Fruit fly (Drosophila melanogaster) whole organism, embryonic: ENCODE measurements around the gene CG34135.

Source experiments
- Asciz ChIP-seq: fragments of 200-800 bp; sonication (Bioruptor generic); optimal IDR thresholded peaks from 2 replicates; lab custom pipeline; 2017; ENCODE audit warnings: missing biosample characterization, mild to moderate bottlenecking, missing genetic modification characterization, missing genetic modification reagents
- Awh ChIP-seq: fragments of 200-800 bp; sonication (Bioruptor generic); IDR thresholded peaks from 2 replicates; pipeline ENCODE4, ENCODE4 v1.3.6; 2022; ENCODE audit warnings: missing biosample characterization, missing genetic modification characterization
- Blimp-1 ChIP-seq: fragments of 200-800 bp; sonication (Bioruptor generic); optimal IDR thresholded peaks from 3 replicates; lab custom pipeline; 2018; ENCODE audit warnings: missing biosample characterization, missing genetic modification characterization, mild to moderate bottlenecking, moderate library complexity, missing genetic modification reagents
- Bteb2 ChIP-seq: fragments of 200-800 bp; sonication (Bioruptor generic); optimal IDR thresholded peaks from 2 replicates; lab custom pipeline; 2016; ENCODE audit warnings: missing biosample characterization, missing genetic modification characterization
- CG10979 ChIP-seq: fragments of 200-800 bp; sonication (Bioruptor generic); optimal IDR thresholded peaks from 2 replicates; lab custom pipeline; 2018; ENCODE audit warnings: missing biosample characterization, mild to moderate bottlenecking, missing genetic modification characterization, moderate library complexity
- CG11398 ChIP-seq: fragments of 200-800 bp; sonication (Bioruptor generic); optimal IDR thresholded peaks from 2 replicates; lab custom pipeline; 2016; ENCODE audit warnings: missing biosample characterization, missing genetic modification characterization
- CG11504 ChIP-seq: fragments of 200-800 bp; sonication (Bioruptor generic); optimal IDR thresholded peaks from 3 replicates; lab custom pipeline; 2019; ENCODE audit warnings: missing biosample characterization, mild to moderate bottlenecking, missing genetic modification characterization, moderate library complexity
- CG11696 ChIP-seq: fragments of 200-800 bp; sonication (Bioruptor generic); IDR thresholded peaks from 2 replicates; pipeline ENCODE4 v1.3.6; 2022; ENCODE audit warnings: missing biosample characterization, missing genetic modification characterization
- CG1647 ChIP-seq: fragments of 200-800 bp; sonication (Bioruptor generic); optimal IDR thresholded peaks from 3 replicates; lab custom pipeline; 2016; ENCODE audit warnings: missing biosample characterization, missing genetic modification characterization
- CG17612 ChIP-seq: fragments of 200-800 bp; sonication (Bioruptor generic); IDR thresholded peaks from 2 replicates; pipeline ENCODE4 v1.3.6; 2022; ENCODE audit warnings: missing biosample characterization, missing genetic modification characterization
- CG17829 ChIP-seq: fragments of 200-800 bp; optimal IDR thresholded peaks from 2 replicates; lab custom pipeline; 2019; ENCODE audit warnings: missing biosample characterization, mild to moderate bottlenecking, missing genetic modification characterization, moderate library complexity
- CG18262 ChIP-seq: fragments of 200-800 bp; optimal IDR thresholded peaks from 3 replicates; lab custom pipeline; 2019; ENCODE audit warnings: missing biosample characterization, mild to moderate bottlenecking, missing genetic modification characterization, moderate library complexity
- CG31388 ChIP-seq: fragments of 200-800 bp; sonication (Bioruptor generic); optimal IDR thresholded peaks from 2 replicates; lab custom pipeline; 2016; ENCODE audit warnings: missing biosample characterization, missing genetic modification characterization
- CG31441 ChIP-seq: fragments of 200-800 bp; sonication (Bioruptor generic); IDR thresholded peaks from 2 replicates; pipeline ENCODE4 v1.3.6; 2022; ENCODE audit warnings: missing biosample characterization, missing genetic modification characterization
- CG33557 ChIP-seq: fragments of 200-800 bp; sonication (Bioruptor generic); optimal IDR thresholded peaks from 2 replicates; lab custom pipeline; 2019; ENCODE audit warnings: missing biosample characterization, mild to moderate bottlenecking, missing genetic modification characterization, moderate library complexity
- CG4282 ChIP-seq: fragments of 200-800 bp; sonication (Bioruptor generic); optimal IDR thresholded peaks from 2 replicates; lab custom pipeline; 2016; ENCODE audit warnings: missing biosample characterization, missing genetic modification characterization
- CG4360 ChIP-seq: fragments of 200-800 bp; sonication (Bioruptor generic); IDR thresholded peaks from 2 replicates; pipeline ENCODE4 v1.3.6; 2022; ENCODE audit warnings: missing biosample characterization, missing genetic modification characterization
- CG6175 ChIP-seq: fragments of 200-800 bp; sonication (Bioruptor generic); IDR thresholded peaks from 3 replicates; pipeline ENCODE4 v1.3.6; 2022; ENCODE audit warnings: missing biosample characterization, missing genetic modification characterization
- CG6272 ChIP-seq: fragments of 200-800 bp; sonication (Bioruptor generic); IDR thresholded peaks from 2 replicates; pipeline ENCODE4 v1.3.6; 2022; ENCODE audit warnings: missing biosample characterization, missing genetic modification characterization
- CG9609 ChIP-seq: fragments of 200-800 bp; sonication (Bioruptor generic); optimal IDR thresholded peaks from 3 replicates; lab custom pipeline; 2016; ENCODE audit warnings: missing biosample characterization, missing genetic modification characterization
- Dref ChIP-seq: fragments of 200-800 bp; sonication (Bioruptor generic); IDR thresholded peaks from 2 replicates; pipeline ENCODE4 v1.3.6; 2022; ENCODE audit warnings: missing biosample characterization, missing genetic modification characterization
- E2f1 ChIP-seq: fragments of 200-800 bp; sonication (Bioruptor generic); IDR thresholded peaks from 2 replicates; pipeline ENCODE4 v1.3.6; 2022; ENCODE audit warnings: missing biosample characterization, missing genetic modification characterization
- Ets97D ChIP-seq: fragments of 200-800 bp; sonication (Bioruptor generic); optimal IDR thresholded peaks from 3 replicates; lab custom pipeline; 2016; ENCODE audit warnings: missing biosample characterization, missing genetic modification characterization
- Med ChIP-seq: fragments of 200-800 bp; sonication (Bioruptor generic); peaks from one replicate; lab custom pipeline; 2016; ENCODE audit warnings: missing biosample characterization, missing genetic modification characterization, mild to moderate bottlenecking, inconsistent platforms, moderate library complexity
- Myb ChIP-seq: fragments of 200-800 bp; sonication (Bioruptor generic); optimal IDR thresholded peaks from 2 replicates; lab custom pipeline; 2016; ENCODE audit warnings: missing biosample characterization, missing genetic modification characterization
- Pdp1 ChIP-seq, 2 experiments: fragments of 200-800 bp; sonication (Bioruptor generic); optimal IDR thresholded peaks; 3 replicates each; lab custom pipeline; 2016; ENCODE audit warnings: missing biosample characterization in 2 of 2, missing genetic modification characterization in 2 of 2, mild to moderate bottlenecking in 1 of 2, moderate library complexity in 1 of 2
- dimm ChIP-seq: fragments of 200-800 bp; sonication (Bioruptor generic); IDR thresholded peaks from 2 replicates; pipeline ENCODE4 v1.3.6; 2022; ENCODE audit warnings: missing biosample characterization, missing genetic modification characterization
- dmrt99B ChIP-seq: fragments of 200-800 bp; sonication (Bioruptor generic); optimal IDR thresholded peaks from 2 replicates; lab custom pipeline; 2018; ENCODE audit warnings: missing biosample characterization, mild to moderate bottlenecking, missing genetic modification characterization, moderate library complexity
- emc ChIP-seq: fragments of 200-800 bp; sonication (Bioruptor generic); optimal IDR thresholded peaks from 2 replicates; lab custom pipeline; 2016; ENCODE audit warnings: missing biosample characterization, missing genetic modification characterization
- fd96Cb ChIP-seq: fragments of 200-800 bp; sonication (Bioruptor generic); optimal IDR thresholded peaks from 2 replicates; lab custom pipeline; 2018; ENCODE audit warnings: missing biosample characterization, mild to moderate bottlenecking, missing genetic modification characterization, moderate library complexity
- h ChIP-seq: fragments of >200 bp; optimal IDR thresholded peaks from 2 replicates; lab custom pipeline; 2017
- ham ChIP-seq: fragments of 200-800 bp; sonication (Bioruptor generic); IDR thresholded peaks from 2 replicates; pipeline ENCODE4 v1.3.6; 2022; ENCODE audit warnings: missing biosample characterization, missing genetic modification characterization
- jing ChIP-seq: fragments of 200-800 bp; sonication (Bioruptor generic); optimal IDR thresholded peaks from 2 replicates; lab custom pipeline; 2018; ENCODE audit warnings: missing biosample characterization, mild to moderate bottlenecking, missing genetic modification characterization
- kni ChIP-seq: fragments of 200-800 bp; sonication (Bioruptor generic); optimal IDR thresholded peaks from 3 replicates; lab custom pipeline; 2017; ENCODE audit warnings: mild to moderate bottlenecking, missing biosample characterization, missing genetic modification reagents, missing genetic modification characterization
- lov ChIP-seq, 2 experiments: fragments of 200-800 bp in 1 of 2; fragments of >200 bp in 1 of 2; sonication (Bioruptor generic) in 1 of 2; IDR thresholded peaks in 1 of 2; optimal IDR thresholded peaks in 1 of 2; 2 replicates in 1 of 2; 3 replicates in 1 of 2; pipeline versions ENCODE4 v1.3.6 to Lab custom; 2017 to 2022; ENCODE audit warnings: missing biosample characterization in 1 of 2, missing genetic modification characterization in 1 of 2
- nerfin-2 ChIP-seq: fragments of 200-800 bp; sonication (Bioruptor generic); IDR thresholded peaks from 2 replicates; pipeline ENCODE4 v1.3.6; 2022; ENCODE audit warnings: missing biosample characterization, missing genetic modification characterization; ENCODE audit not compliant: partially characterized antibody
- nmo ChIP-seq: fragments of 200-800 bp; sonication (Bioruptor generic); optimal IDR thresholded peaks from 2 replicates; lab custom pipeline; 2018; ENCODE audit warnings: missing biosample characterization, mild to moderate bottlenecking, missing genetic modification characterization, moderate library complexity
- oc ChIP-seq: fragments of 200-800 bp; sonication (Bioruptor generic); optimal IDR thresholded peaks from 2 replicates; lab custom pipeline; 2018; ENCODE audit warnings: missing biosample characterization, mild to moderate bottlenecking, missing genetic modification characterization, moderate library complexity
- odd ChIP-seq: fragments of 200-800 bp; sonication (Bioruptor generic); optimal IDR thresholded peaks from 2 replicates; lab custom pipeline; 2017; ENCODE audit warnings: missing biosample characterization, mild to moderate bottlenecking, missing genetic modification characterization
- pros ChIP-seq: fragments of 200-800 bp; sonication (Bioruptor generic); optimal IDR thresholded peaks from 3 replicates; lab custom pipeline; 2019; ENCODE audit warnings: missing biosample characterization, mild to moderate bottlenecking, missing genetic modification characterization, moderate library complexity
- sens ChIP-seq: fragments of 200-800 bp; sonication (Bioruptor generic); peaks from one replicate; lab custom pipeline; 2016; ENCODE audit warnings: missing biosample characterization, missing genetic modification characterization
- slbo ChIP-seq: fragments of 200-800 bp; sonication (Bioruptor generic); IDR thresholded peaks from 2 replicates; pipeline ENCODE4 v1.3.6; 2022; ENCODE audit warnings: missing biosample characterization, missing genetic modification characterization
- sr ChIP-seq: fragments of 200-800 bp; sonication (Bioruptor generic); IDR thresholded peaks from 3 replicates; pipeline ENCODE4 v1.3.6; 2022; ENCODE audit warnings: missing biosample characterization, missing genetic modification characterization
- usp ChIP-seq: fragments of >200 bp; optimal IDR thresholded peaks from 2 replicates; lab custom pipeline; 2017; ENCODE audit warnings: missing biosample characterization, missing genetic modification characterization
- vvl ChIP-seq: fragments of 200-800 bp; sonication (Bioruptor generic); IDR thresholded peaks from 2 replicates; pipeline ENCODE4 v1.3.6; 2022; ENCODE audit warnings: missing biosample characterization, missing genetic modification characterization
- yki ChIP-seq: fragments of >200 bp; optimal IDR thresholded peaks from 3 replicates; lab custom pipeline; 2018

The CG34135 gene

dm6 chr3R:8788722-8789400 is 20.9 kb upstream of the CG34135 start (continued):
- TF ChIP-seq usp (GFP tag; lab: Kevin White, UChicago) (no peak), CG1647 (GFP tag; lab: Kevin White, UChicago) (no peak), CG31388 (no peak), nerfin-2 (no peak), Dref (no peak), odd (GFP tag; lab: Kevin White, UChicago) (no peak), CG4282 (GFP tag; lab: Kevin White, UChicago) (no peak), Myb (GFP tag; lab: Kevin White, UChicago) (no peak), Ets97D (no peak), dimm (peak; percentile 71), CG4360 (GFP tag; lab: Robert Waterston, UW) (peak; percentile 55; the same call in 1 of the 2 replicates), ham (GFP tag; lab: Robert Waterston, UW) (no peak), CG33557 (no peak), CG6272 (GFP tag; lab: Robert Waterston, UW) (peak; percentile 31; the same call in 1 of the 2 replicates), CG11398 (GFP tag; lab: Kevin White, UChicago) (no peak), jing (peak; percentile 35), CG11696 (GFP tag; lab: Robert Waterston, UW) (peak; percentile 90), E2f1 (GFP tag; lab: Robert Waterston, UW) (peak; percentile 67), CG9609 (GFP tag; lab: Kevin White, UChicago) (no peak), lov (optimal IDR thresholded peaks at IDR 0.05; lab: Kevin White, UChicago) (no peak), lov (GFP tag; IDR thresholded peaks at IDR 0.05; lab: Robert Waterston, UW) (no peak), slbo (no peak)

- TF ChIP-seq CG17612 (GFP tag; lab: Robert Waterston, UW) (no peak), emc (GFP tag; lab: Kevin White, UChicago) (no peak), Pdp1 (GFP tag; optimal IDR thresholded peaks at IDR 0.05; lab: Kevin White, UChicago) (peak in 1 of 2 experiments; percentile 58), CG6175 (GFP tag; lab: Robert Waterston, UW) (0 out of 3 replicates have a peak, but pooled peaks have one; percentile 7), kni (peak; percentile 1), CG31441 (GFP tag; lab: Robert Waterston, UW) (peak; percentile 52; the same call in 1 of the 2 replicates), oc (tag; lab: Kevin White, UChicago) (peak; percentile 59), h (lab: Kevin White, UChicago) (no peak), Awh (GFP tag; lab: Robert Waterston, UW) (0 out of 2 replicates have a peak, but pooled peaks have one; percentile 22), yki (lab: Kevin White, UChicago) (no peak), Blimp-1 (GFP tag; lab: Kevin White, UChicago) (peak; percentile 64), vvl (GFP tag; lab: Robert Waterston, UW) (peak; percentile 64; the same call in 1 of the 2 replicates), CG11504 (tag; lab: Kevin White, UChicago) (peak; percentile 57), fd96Cb (tag; lab: Kevin White, UChicago) (peak; percentile 23), dmrt99B (tag; lab: Kevin White, UChicago) (peak; percentile 30), pros (no peak), sr (GFP tag; lab: Robert Waterston, UW) (no peak), CG17829 (tag; lab: Kevin White, UChicago) (peak; percentile 5), Asciz (GFP tag; lab: Kevin White, UChicago) (peak; percentile 9), sens (peak; percentile 80), Med (GFP tag; lab: Kevin White, UChicago) (peak; percentile 49), nmo (GFP tag; lab: Kevin White, UChicago) (peak; percentile 29), CG10979 (tag; lab: Kevin White, UChicago) (peak; percentile 44), CG18262 (peak; percentile 25), Bteb2 (GFP tag; lab: Kevin White, UChicago) (no peak)
Measured at dm6 chr3R:8787538-8788282, 19.7 kb upstream of the CG34135 start.
